Fruit fly (Drosophila melanogaster) whole organism, embryonic: ENCODE measurements around the gene CG7191.

Experiments used
- Adf1 ChIP-seq: fragments of 200-800 bp; sonication (Bioruptor generic); IDR thresholded peaks from 2 replicates; pipeline ENCODE4 v1.3.6; 2022; ENCODE audit warnings: missing biosample characterization, missing genetic modification characterization
- CG10209 ChIP-seq: fragments of 200-800 bp; sonication (Bioruptor generic); optimal IDR thresholded peaks from 3 replicates; lab custom pipeline; 2017; ENCODE audit warnings: missing biosample characterization, mild to moderate bottlenecking, missing genetic modification characterization, missing genetic modification reagents
- CG1024 ChIP-seq: fragments of 200-800 bp; sonication (Bioruptor generic); IDR thresholded peaks from 2 replicates; pipeline ENCODE4 v1.3.6; 2022; ENCODE audit warnings: missing biosample characterization, missing genetic modification characterization
- CG10543 ChIP-seq: fragments of 200-800 bp; sonication (Bioruptor generic); optimal IDR thresholded peaks from 3 replicates; lab custom pipeline; 2017; ENCODE audit warnings: missing biosample characterization, mild to moderate bottlenecking, missing genetic modification characterization, moderate library complexity
- CG10979 ChIP-seq: fragments of 200-800 bp; sonication (Bioruptor generic); optimal IDR thresholded peaks from 2 replicates; lab custom pipeline; 2018; ENCODE audit warnings: missing biosample characterization, mild to moderate bottlenecking, missing genetic modification characterization, moderate library complexity
- CG12071 ChIP-seq: fragments of 200-800 bp; sonication (Bioruptor generic); optimal IDR thresholded peaks from 3 replicates; lab custom pipeline; 2018; ENCODE audit warnings: missing biosample characterization, mild to moderate bottlenecking, missing genetic modification characterization
- CG12155 ChIP-seq: fragments of 200-800 bp; sonication (Bioruptor generic); optimal IDR thresholded peaks from 3 replicates; lab custom pipeline; 2016; ENCODE audit warnings: missing biosample characterization, missing genetic modification characterization
- CG12769 ChIP-seq: fragments of 200-800 bp; sonication (Bioruptor generic); optimal IDR thresholded peaks from 2 replicates; lab custom pipeline; 2019; ENCODE audit warnings: missing biosample characterization, mild to moderate bottlenecking, missing genetic modification characterization, moderate library complexity
- CG13424 ChIP-seq: fragments of 200-800 bp; sonication (Bioruptor generic); optimal IDR thresholded peaks from 2 replicates; lab custom pipeline; 2019; ENCODE audit warnings: missing biosample characterization, mild to moderate bottlenecking, missing genetic modification characterization, moderate library complexity
- CG15601 ChIP-seq: fragments of 200-800 bp; sonication (Bioruptor generic); optimal IDR thresholded peaks from 3 replicates; lab custom pipeline; 2019; ENCODE audit warnings: missing biosample characterization, mild to moderate bottlenecking, missing genetic modification characterization, moderate library complexity
- CG2120 ChIP-seq: fragments of 200-800 bp; sonication (Bioruptor generic); optimal IDR thresholded peaks from 3 replicates; lab custom pipeline; 2016; ENCODE audit warnings: missing biosample characterization, missing genetic modification characterization
- CG2199 ChIP-seq: fragments of 200-800 bp; sonication (Bioruptor generic); IDR thresholded peaks from 3 replicates; pipeline ENCODE4 v1.3.6; 2022; ENCODE audit warnings: missing biosample characterization, missing genetic modification characterization
- CG2712 ChIP-seq: fragments of 200-800 bp; optimal IDR thresholded peaks from 3 replicates; lab custom pipeline; 2019; ENCODE audit warnings: missing biosample characterization, mild to moderate bottlenecking, missing genetic modification characterization, moderate library complexity
- CG30020 ChIP-seq: fragments of 200-800 bp; optimal IDR thresholded peaks from 2 replicates; lab custom pipeline; 2019; ENCODE audit warnings: missing biosample characterization, mild to moderate bottlenecking, missing genetic modification characterization, moderate library complexity
- CG31441 ChIP-seq: fragments of 200-800 bp; sonication (Bioruptor generic); IDR thresholded peaks from 2 replicates; pipeline ENCODE4 v1.3.6; 2022; ENCODE audit warnings: missing biosample characterization, missing genetic modification characterization
- CG3163 ChIP-seq: fragments of 200-800 bp; sonication (Bioruptor generic); optimal IDR thresholded peaks from 3 replicates; lab custom pipeline; 2016; ENCODE audit warnings: missing biosample characterization, missing genetic modification characterization
- CG6272 ChIP-seq: fragments of 200-800 bp; sonication (Bioruptor generic); IDR thresholded peaks from 2 replicates; pipeline ENCODE4 v1.3.6; 2022; ENCODE audit warnings: missing biosample characterization, missing genetic modification characterization
- CG6854 ChIP-seq: fragments of 200-800 bp; sonication (Bioruptor generic); optimal IDR thresholded peaks from 3 replicates; lab custom pipeline; 2017; ENCODE audit warnings: missing biosample characterization, mild to moderate bottlenecking, missing genetic modification characterization
- CG8089 ChIP-seq: fragments of 200-800 bp; sonication (Bioruptor generic); optimal IDR thresholded peaks from 3 replicates; lab custom pipeline; 2016; ENCODE audit warnings: missing biosample characterization, missing genetic modification characterization
- CG8281 ChIP-seq: fragments of 200-800 bp; sonication (Bioruptor generic); optimal IDR thresholded peaks from 2 replicates; lab custom pipeline; 2018; ENCODE audit warnings: missing biosample characterization, mild to moderate bottlenecking, missing genetic modification characterization, moderate library complexity
- CG8944 ChIP-seq: fragments of 200-800 bp; sonication (Bioruptor generic); optimal IDR thresholded peaks from 3 replicates; lab custom pipeline; 2016; ENCODE audit warnings: missing biosample characterization, missing genetic modification characterization
- Camta ChIP-seq: fragments of 200-800 bp; sonication (Bioruptor generic); optimal IDR thresholded peaks from 2 replicates; lab custom pipeline; 2016; ENCODE audit warnings: missing biosample characterization, missing genetic modification characterization
- Dad ChIP-seq: fragments of 200-800 bp; sonication (Bioruptor generic); optimal IDR thresholded peaks from 3 replicates; lab custom pipeline; 2016; ENCODE audit warnings: missing biosample characterization, missing genetic modification characterization
- Dip2 ChIP-seq: fragments of 200-800 bp; sonication (Bioruptor generic); IDR thresholded peaks from 2 replicates; pipeline ENCODE4 v1.3.6; 2022; ENCODE audit warnings: missing biosample characterization, missing genetic modification characterization
- Dref ChIP-seq: fragments of 200-800 bp; sonication (Bioruptor generic); IDR thresholded peaks from 2 replicates; pipeline ENCODE4 v1.3.6; 2022; ENCODE audit warnings: missing biosample characterization, missing genetic modification characterization
- E2f1 ChIP-seq: fragments of 200-800 bp; sonication (Bioruptor generic); IDR thresholded peaks from 2 replicates; pipeline ENCODE4 v1.3.6; 2022; ENCODE audit warnings: missing biosample characterization, missing genetic modification characterization
- HLHmδ ChIP-seq: fragments of 200-800 bp; sonication (Bioruptor generic); optimal IDR thresholded peaks from 2 replicates; lab custom pipeline; 2018; ENCODE audit warnings: missing biosample characterization, mild to moderate bottlenecking, missing genetic modification characterization, moderate library complexity
- Med ChIP-seq: fragments of 200-800 bp; sonication (Bioruptor generic); peaks from one replicate; lab custom pipeline; 2016; ENCODE audit warnings: missing biosample characterization, missing genetic modification characterization, mild to moderate bottlenecking, inconsistent platforms, moderate library complexity
- Nf-YB ChIP-seq: fragments of 200-800 bp; sonication (Bioruptor generic); optimal IDR thresholded peaks from 3 replicates; lab custom pipeline; 2019; ENCODE audit warnings: missing biosample characterization, mild to moderate bottlenecking, missing genetic modification characterization, moderate library complexity
- Scr ChIP-seq: fragments of 200-800 bp; sonication (Bioruptor generic); IDR thresholded peaks from 2 replicates; pipeline ENCODE4 v1.3.6; 2022; ENCODE audit warnings: missing biosample characterization, missing genetic modification characterization; ENCODE audit not compliant: partially characterized antibody
- Sox102F ChIP-seq: fragments of 200-800 bp; sonication (Bioruptor generic); optimal IDR thresholded peaks from 2 replicates; lab custom pipeline; 2018; ENCODE audit warnings: missing biosample characterization, mild to moderate bottlenecking, missing genetic modification characterization, moderate library complexity
- Ssrp ChIP-seq: fragments of 200-800 bp; sonication (Bioruptor generic); optimal IDR thresholded peaks from 2 replicates; lab custom pipeline; 2018; ENCODE audit warnings: missing biosample characterization, mild to moderate bottlenecking, missing genetic modification characterization, moderate library complexity
- bbx ChIP-seq: fragments of 200-800 bp; sonication (Bioruptor generic); IDR thresholded peaks from 2 replicates; pipeline ENCODE4 v1.3.6; 2022; ENCODE audit warnings: missing biosample characterization, missing genetic modification characterization; ENCODE audit not compliant: partially characterized antibody
- btn ChIP-seq: fragments of 200-800 bp; sonication (Bioruptor generic); optimal IDR thresholded peaks from 2 replicates; lab custom pipeline; 2016; ENCODE audit warnings: missing biosample characterization, missing genetic modification characterization
- cas ChIP-seq: fragments of 200-800 bp; sonication (Bioruptor generic); IDR thresholded peaks from 2 replicates; pipeline ENCODE4 v1.3.6; 2022; ENCODE audit warnings: missing biosample characterization, missing genetic modification characterization
- chif ChIP-seq, 2 experiments: fragments of 200-800 bp; sonication (Bioruptor generic); optimal IDR thresholded peaks; 3 replicates each; lab custom pipeline; 2016; ENCODE audit warnings: missing biosample characterization in 2 of 2, missing genetic modification characterization in 2 of 2
- chn ChIP-seq: fragments of 200-800 bp; sonication (Bioruptor generic); optimal IDR thresholded peaks from 2 replicates; lab custom pipeline; 2016; ENCODE audit warnings: missing biosample characterization, missing genetic modification characterization
- fd64A ChIP-seq: fragments of 200-800 bp; sonication (Bioruptor generic); optimal IDR thresholded peaks from 3 replicates; lab custom pipeline; 2018; ENCODE audit warnings: missing biosample characterization, mild to moderate bottlenecking, missing genetic modification characterization
- ken ChIP-seq: fragments of 200-800 bp; sonication (Bioruptor generic); IDR thresholded peaks from 3 replicates; pipeline ENCODE4 v1.3.6; 2022; ENCODE audit warnings: missing biosample characterization, missing genetic modification characterization
- klu ChIP-seq: fragments of 200-800 bp; sonication (Bioruptor generic); IDR thresholded peaks from 2 replicates; pipeline ENCODE4 v1.3.6; 2022; ENCODE audit warnings: missing biosample characterization, missing genetic modification characterization
- sens ChIP-seq: fragments of 200-800 bp; sonication (Bioruptor generic); peaks from one replicate; lab custom pipeline; 2016; ENCODE audit warnings: missing biosample characterization, missing genetic modification characterization
- shn ChIP-seq: fragments of 200-800 bp; sonication (Bioruptor generic); optimal IDR thresholded peaks from 3 replicates; lab custom pipeline; 2016; ENCODE audit warnings: missing biosample characterization, missing genetic modification characterization
- sima ChIP-seq: fragments of 200-800 bp; sonication (Bioruptor generic); optimal IDR thresholded peaks from 2 replicates; lab custom pipeline; 2016; ENCODE audit warnings: missing biosample characterization, missing genetic modification characterization
- sob ChIP-seq: fragments of 200-800 bp; sonication (Bioruptor generic); IDR thresholded peaks from 2 replicates; pipeline ENCODE4 v1.3.6; 2022; ENCODE audit warnings: missing biosample characterization, missing genetic modification characterization
- ssp ChIP-seq: fragments of 200-800 bp; sonication (Bioruptor generic); IDR thresholded peaks from 2 replicates; pipeline ENCODE4 v1.3.6; 2022; ENCODE audit warnings: missing biosample characterization, missing genetic modification characterization
- stc ChIP-seq: fragments of 200-800 bp; sonication (Bioruptor generic); IDR thresholded peaks from 2 replicates; pipeline ENCODE4 v1.3.6; 2022; ENCODE audit warnings: missing biosample characterization, missing genetic modification characterization
- tx ChIP-seq: fragments of 200-800 bp; sonication (Bioruptor generic); optimal IDR thresholded peaks from 2 replicates; lab custom pipeline; 2016; ENCODE audit warnings: missing biosample characterization, missing genetic modification characterization

Gene CG7191

dm6 chr2L:7799804-7800433, 32.5 kb downstream of the CG7191 start, which contains the start of the genes Herp and r2d2 (continued):
- TF ChIP-seq CG12155 (GFP tag; lab: Kevin White, UChicago) (peak; percentile 87), ken (peak; percentile 88), tx (GFP tag; lab: Kevin White, UChicago) (peak; percentile 90), shn (GFP tag; lab: Kevin White, UChicago) (peak; percentile 96), CG1024 (GFP tag; lab: Robert Waterston, UW) (no peak), cas (peak; percentile 79), CG15601 (tag; lab: Kevin White, UChicago) (peak; percentile 85), Adf1 (GFP tag; lab: Robert Waterston, UW) (peak; percentile 64), Dad (GFP tag; lab: Kevin White, UChicago) (peak; percentile 91), CG31441 (GFP tag; lab: Robert Waterston, UW) (peak; percentile 96), Nf-YB (GFP tag; lab: Kevin White, UChicago) (peak; percentile 64), bbx (GFP tag; lab: Robert Waterston, UW) (peak; percentile 63), CG10209 (GFP tag; lab: Kevin White, UChicago) (peak; percentile 88), CG8944 (GFP tag; lab: Kevin White, UChicago) (peak; percentile 93)

DNA sequence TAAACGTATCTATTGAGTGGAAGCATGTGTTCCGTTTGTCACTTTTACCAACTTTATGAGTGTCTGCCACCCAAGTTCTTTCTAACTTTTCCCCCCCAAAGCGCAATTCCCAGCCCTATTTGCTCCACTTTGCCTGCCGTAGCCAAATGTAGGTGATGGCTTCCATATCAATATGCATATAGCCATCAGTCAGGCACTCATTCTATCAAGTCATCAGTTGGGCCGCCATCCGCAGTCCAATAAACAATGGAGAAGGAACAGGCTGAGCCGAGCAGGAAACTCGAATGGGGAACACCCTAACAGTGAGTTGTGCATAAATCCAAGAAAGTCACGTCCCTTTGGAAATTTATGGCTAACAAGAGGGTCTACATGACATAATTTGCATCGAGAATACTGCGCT, 40.1 kb downstream of the CG7191 start:
- TF ChIP-seq Scr (GFP tag; lab: Robert Waterston, UW) (no peak), Med (GFP tag; lab: Kevin White, UChicago) (peak; percentile 21), CG6854 (GFP tag; lab: Kevin White, UChicago) (no peak), CG8281 (tag; lab: Kevin White, UChicago) (peak; percentile 95), sob (GFP tag; lab: Robert Waterston, UW) (no peak), sens (GFP tag; lab: Kevin White, UChicago) (no peak), CG10543 (GFP tag; lab: Kevin White, UChicago) (no peak), CG13424 (tag; lab: Kevin White, UChicago) (no peak), CG2712 (tag; lab: Kevin White, UChicago) (no peak), btn (GFP tag; lab: Kevin White, UChicago) (no peak), CG30020 (no peak), chn (no peak), CG12071 (GFP tag; lab: Kevin White, UChicago) (no peak), CG3163 (GFP tag; lab: Kevin White, UChicago) (no peak), Dip2 (GFP tag; lab: Robert Waterston, UW) (no peak), Dref (GFP tag; lab: Robert Waterston, UW) (no peak), CG31441 (GFP tag; lab: Robert Waterston, UW) (no peak)

DNA sequence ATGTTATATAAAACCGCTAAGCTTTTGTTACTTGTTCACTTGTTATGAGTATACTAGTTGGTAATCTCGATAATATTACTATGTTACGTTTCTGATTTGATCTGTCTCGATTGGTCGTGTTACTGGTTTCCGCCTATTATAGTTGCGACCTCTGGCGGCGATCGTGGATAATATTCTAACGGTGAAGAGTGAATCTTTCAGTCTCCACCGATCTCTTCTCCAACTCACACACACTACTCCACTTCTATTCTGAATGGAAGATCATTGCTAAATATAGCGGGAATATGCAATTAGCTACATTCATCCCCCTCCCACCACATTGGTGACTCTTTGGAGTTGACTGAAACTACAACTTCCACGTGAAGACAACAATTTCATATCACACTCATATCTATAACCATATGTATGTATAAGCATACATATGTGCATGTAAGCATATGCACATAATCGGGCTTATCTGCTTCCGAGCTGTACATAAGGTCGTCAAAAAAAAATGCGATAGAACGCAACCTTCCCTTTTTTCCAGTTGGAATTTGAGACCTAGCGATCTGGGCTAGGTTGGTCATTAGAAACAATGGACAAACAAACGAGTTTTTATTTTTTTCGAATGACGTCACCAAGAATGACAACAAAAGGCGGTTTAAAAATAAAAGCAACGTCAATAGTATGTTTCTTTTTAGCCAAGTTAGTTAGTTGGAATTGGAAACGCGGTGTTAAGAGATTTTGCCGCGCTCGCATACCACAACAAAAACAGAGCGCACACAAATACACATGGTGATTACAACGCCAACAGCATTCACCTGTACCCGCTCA, 41.7 kb downstream of the CG7191 start:
- TF ChIP-seq Ssrp (tag; lab: Kevin White, UChicago) (no peak), CG12769 (tag; lab: Kevin White, UChicago) (peak; percentile 13), stc (peak; percentile 9; the same call in 1 of the 2 replicates), CG15601 (tag; lab: Kevin White, UChicago) (no peak), CG8089 (GFP tag; lab: Kevin White, UChicago) (no peak), CG2120 (GFP tag; lab: Kevin White, UChicago) (no peak), CG2199 (0 out of 3 replicates have a peak, but pooled peaks have one; percentile 8), HLHmδ (no peak), Camta (no peak), CG6272 (no peak), fd64A (GFP tag; lab: Kevin White, UChicago) (no peak), klu (GFP tag; lab: Robert Waterston, UW) (no peak), CG10979 (tag; lab: Kevin White, UChicago) (no peak), chif (GFP tag; optimal IDR thresholded peaks at IDR 0.05; lab: Kevin White, UChicago) (no peak), Sox102F (no peak), E2f1 (GFP tag; lab: Robert Waterston, UW) (peak; percentile 40; the same call in 1 of the 2 replicates), sima (no peak), ssp (no peak)
